Worm (Caenorhabditis elegans): Measurements from ENCODE around the gene spig-8.
"Not testable (repeated sequence)": the region's sequence is repeated elsewhere in the genome, so short reads cannot be mapped to it uniquely, and the experiment has no call there.

The spig-8 gene

DNA sequence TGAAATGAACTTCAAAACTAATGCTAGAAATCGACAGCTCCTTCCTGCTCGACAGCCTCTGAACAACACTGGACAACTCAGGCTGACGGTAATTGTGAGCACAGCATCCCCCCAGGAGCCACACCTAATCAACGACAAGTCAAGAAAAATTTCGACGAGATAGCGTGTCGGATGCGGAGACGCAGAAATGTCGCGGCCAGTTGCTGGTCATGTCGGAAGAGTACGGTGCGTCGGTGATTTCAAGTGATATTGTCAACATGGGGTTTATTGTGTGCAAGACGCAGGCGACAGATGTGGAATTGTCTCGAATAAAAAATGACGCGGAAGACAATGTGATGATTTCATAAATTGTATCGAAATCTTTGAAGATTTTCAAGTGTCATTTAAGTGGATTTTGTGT lies 18.2 kb upstream of the spig-8 start, which contains the start of gene twk-11:
twk-11 (minus strand) TSS at position 101 of the 400 bp plus-strand sequence.
- TF ChIP-seq med-1 (GFP tag; optimal IDR thresholded peaks at IDR 0.05; ENCODE audit: insufficient read depth), result no peak
- TF ChIP-seq T22C8.4 (GFP tag; IDR thresholded peaks at IDR 0.05), result no peak
- no peak for TF ChIP-seq ztf-29 (GFP tag; IDR thresholded peaks at IDR 0.05)
- TF ChIP-seq cog-1 (tag; optimal IDR thresholded peaks at IDR 0.05), result no peak
- no peak for TF ChIP-seq tab-1 (GFP tag; IDR thresholded peaks at IDR 0.05)

DNA sequence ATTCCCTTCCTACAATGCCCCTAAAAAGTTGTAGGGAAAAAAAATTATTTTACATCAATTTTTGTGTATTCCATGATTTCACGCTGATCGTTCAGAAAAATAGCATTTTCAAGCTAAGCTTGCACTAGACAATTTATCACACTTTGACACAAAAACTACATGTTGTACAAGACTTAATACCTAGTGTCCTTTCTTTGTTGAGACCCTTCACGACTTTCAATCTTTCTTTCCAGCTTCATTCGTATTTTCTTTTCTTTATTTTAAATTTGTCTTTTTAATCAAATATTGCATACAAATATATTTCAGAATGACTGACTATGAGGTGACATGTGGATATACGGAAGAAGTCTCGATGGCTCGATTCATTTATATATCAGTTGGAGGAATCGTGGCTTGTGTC lies 8.7 kb upstream of the spig-8 start, which contains the start of gene F20A1.2:
F20A1.2 (plus strand) TSS at position 301 of the 400 bp plus-strand sequence.
- TF ChIP-seq flt-1 (GFP tag; IDR thresholded peaks at IDR 0.05) (no peak), klf-2 (GFP tag; conservative IDR thresholded peaks at IDR 0.05) (no peak), ztf-23 (GFP tag; IDR thresholded peaks at IDR 0.05) (no peak), ztf-29 (GFP tag; IDR thresholded peaks at IDR 0.05) (no peak), T22C8.4 (GFP tag; IDR thresholded peaks at IDR 0.05) (no peak)

DNA sequence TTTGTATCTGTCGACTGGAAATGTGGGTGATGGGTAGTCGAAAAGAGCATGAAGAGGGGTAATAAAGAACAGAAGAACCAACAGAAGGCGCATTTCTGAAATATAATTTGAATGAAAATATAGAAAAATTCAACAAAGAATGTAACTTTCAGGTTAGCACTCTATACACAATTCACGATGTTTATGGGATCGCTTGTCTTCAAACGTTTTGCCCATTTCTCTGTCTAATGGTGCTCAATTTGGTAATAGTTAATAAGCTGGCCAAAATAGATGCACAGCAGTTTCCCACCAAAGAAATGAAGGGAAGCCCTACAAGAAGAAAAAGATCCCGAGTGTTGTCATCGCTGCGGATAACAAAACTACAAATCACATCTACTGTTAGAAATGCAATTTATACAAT lies 7.2 kb upstream of the spig-8 start, which contains the start of gene F20A1.8:
F20A1.8 (minus strand) TSS at position 101 of the 400 bp plus-strand sequence.
- TF ChIP-seq tab-1 (GFP tag; IDR thresholded peaks at IDR 0.05) (no peak), flt-1 (GFP tag; IDR thresholded peaks at IDR 0.05) (no peak), med-1 (GFP tag; optimal IDR thresholded peaks at IDR 0.05; ENCODE audit: insufficient read depth) (no peak), ztf-23 (GFP tag; IDR thresholded peaks at IDR 0.05) (no peak), T22C8.4 (GFP tag; IDR thresholded peaks at IDR 0.05) (no peak), ztf-29 (GFP tag; IDR thresholded peaks at IDR 0.05) (no peak), cog-1 (tag; optimal IDR thresholded peaks at IDR 0.05) (no peak), klf-2 (GFP tag; conservative IDR thresholded peaks at IDR 0.05) (no peak), ref-1 (GFP tag; conservative IDR thresholded peaks at IDR 0.05) (no peak)

DNA sequence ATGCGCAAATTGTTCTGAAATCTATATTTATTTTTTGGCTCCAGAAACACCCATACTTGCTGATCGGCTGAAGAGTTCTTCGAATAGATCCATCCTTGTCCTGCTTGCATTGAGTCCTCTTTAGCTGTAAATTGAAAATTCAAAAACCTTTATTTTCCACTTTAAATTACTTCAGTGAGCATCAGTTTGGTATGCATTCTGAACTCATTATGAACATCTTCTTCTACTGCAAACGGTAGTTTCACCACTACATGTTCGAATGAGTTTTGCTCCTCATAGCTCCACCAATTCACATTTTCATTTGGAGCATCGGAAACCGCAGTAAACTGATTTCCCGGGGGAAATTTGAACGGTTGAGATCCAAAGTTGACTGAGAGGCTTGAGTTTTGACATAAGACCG lies 4.5 kb upstream of the spig-8 start:
- no peak for TF ChIP-seq ztf-29 (GFP tag; IDR thresholded peaks at IDR 0.05)
- TF ChIP-seq flt-1 (GFP tag; IDR thresholded peaks at IDR 0.05), result no peak
- TF ChIP-seq cog-1 (tag; optimal IDR thresholded peaks at IDR 0.05), result no peak
- TF ChIP-seq T22C8.4 (GFP tag; IDR thresholded peaks at IDR 0.05), result no peak
- TF ChIP-seq ref-1 (GFP tag; conservative IDR thresholded peaks at IDR 0.05), result no peak
- no peak for TF ChIP-seq tab-1 (GFP tag; IDR thresholded peaks at IDR 0.05)
- no peak for TF ChIP-seq klf-2 (GFP tag; conservative IDR thresholded peaks at IDR 0.05)
- TF ChIP-seq med-1 (GFP tag; optimal IDR thresholded peaks at IDR 0.05; ENCODE audit: insufficient read depth), result no peak
- no peak for TF ChIP-seq ztf-23 (GFP tag; IDR thresholded peaks at IDR 0.05)

DNA sequence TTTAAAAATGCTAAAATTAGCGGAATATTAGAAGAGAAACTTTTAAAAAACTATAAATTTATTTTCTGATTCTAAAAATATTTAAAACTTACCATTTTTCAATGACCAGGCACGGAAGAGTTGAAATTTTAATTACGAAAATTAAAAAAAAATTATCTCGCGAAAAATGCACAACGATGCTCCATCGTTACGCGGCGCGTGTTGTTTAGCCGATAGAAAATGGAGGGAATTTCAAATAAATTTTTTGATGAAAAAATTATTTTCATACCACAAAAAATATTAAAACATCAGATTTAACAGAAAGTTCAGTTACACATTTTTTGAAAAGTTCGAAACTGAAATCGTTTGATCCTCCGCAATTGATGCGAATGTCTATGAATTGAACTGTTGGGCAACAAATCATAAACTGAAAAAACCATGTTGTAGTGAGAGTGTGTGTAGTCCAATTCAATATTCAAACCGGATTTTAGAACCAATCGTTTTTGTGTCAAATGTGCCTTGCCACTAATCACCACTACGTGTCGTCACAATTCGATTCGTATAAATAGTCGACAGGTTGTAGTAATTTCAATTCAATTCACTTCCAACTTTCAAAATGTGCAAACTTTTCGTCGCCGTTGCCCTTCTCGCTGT lies 3.4 kb upstream of the spig-8 start, which contains the start of the genes tofu-2 and spig-1:
tofu-2 (minus strand) TSS at position 116 of the 633 bp plus-strand sequence.
spig-1 (plus strand) TSS at position 583 of the 633 bp plus-strand sequence.
- TF ChIP-seq T22C8.4 (GFP tag; IDR thresholded peaks at IDR 0.05) (no peak), tab-1 (GFP tag; IDR thresholded peaks at IDR 0.05) (no peak), klf-2 (GFP tag; conservative IDR thresholded peaks at IDR 0.05) (no peak)

DNA sequence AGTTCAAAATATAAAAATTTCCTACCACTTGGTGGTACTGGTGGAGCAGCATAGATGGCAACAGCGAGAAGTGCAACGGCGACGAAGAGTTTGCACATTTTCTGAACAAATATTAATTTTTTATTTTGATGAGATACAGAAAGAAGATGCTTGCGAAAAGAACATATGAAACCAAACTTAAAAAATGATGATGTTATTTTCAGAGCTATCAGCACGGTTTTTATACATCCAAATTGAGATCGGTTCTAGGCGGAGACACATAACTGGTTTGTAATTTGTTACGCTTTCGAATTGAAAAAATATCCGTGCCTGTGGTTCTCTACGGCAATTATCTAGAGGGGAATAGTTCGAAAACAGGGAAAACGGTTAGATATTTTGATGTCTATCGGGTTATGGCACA lies 1.6 kb upstream of the spig-8 start, which contains the start of gene txt-17:
txt-17 (minus strand) TSS at position 101 of the 400 bp plus-strand sequence.
- TF ChIP-seq ztf-29 (GFP tag; IDR thresholded peaks at IDR 0.05), result no peak

DNA sequence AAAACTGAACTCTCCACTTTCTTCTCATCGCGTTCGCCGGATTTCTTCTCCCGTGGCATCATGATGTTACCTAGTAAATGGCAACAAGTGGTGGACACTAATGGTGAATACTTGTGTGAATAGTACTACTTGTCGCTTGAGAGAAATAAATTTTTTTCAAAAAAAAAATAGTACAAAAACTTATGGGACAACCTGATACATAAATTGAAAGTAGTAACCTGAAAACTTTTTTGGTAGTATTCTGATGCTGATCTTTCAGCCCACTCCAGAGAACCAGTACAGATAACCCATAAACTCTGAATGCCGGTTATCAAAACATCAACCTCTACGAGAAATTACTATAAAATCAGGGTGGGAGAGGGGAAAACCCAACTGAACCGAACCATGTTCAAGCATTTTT lies 3.1 kb downstream of the spig-8 start, which contains the start of gene Y57E12AL.2:
Y57E12AL.2 (plus strand) TSS at position 301 of the 400 bp plus-strand sequence.
- TF ChIP-seq T22C8.4, tab-1, flt-1 (GFP tag; IDR thresholded peaks at IDR 0.05): not testable (repeated sequence)

DNA sequence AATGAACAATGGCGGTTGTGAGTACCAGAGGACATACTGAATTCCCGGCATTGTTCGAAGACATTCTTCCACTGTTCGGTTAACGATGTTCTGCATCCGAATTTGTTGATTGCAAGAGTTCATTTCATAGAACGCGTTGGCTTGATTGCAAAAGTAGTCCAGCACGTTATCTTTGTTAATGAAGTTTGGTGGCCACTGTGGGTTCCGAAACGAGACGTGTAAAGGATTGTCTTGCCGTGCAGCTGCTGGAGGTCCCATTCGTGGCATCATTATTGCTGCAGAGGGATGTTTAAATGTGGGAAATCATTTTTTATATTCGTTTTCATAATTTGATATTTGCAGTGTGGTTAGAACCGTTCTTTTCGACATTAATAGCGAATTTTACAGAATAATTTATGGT lies 4.7 kb downstream of the spig-8 start, which contains the start of gene mdt-6:
mdt-6 (minus strand) TSS at position 275 of the 400 bp plus-strand sequence.
- TF ChIP-seq flt-1 (GFP tag; IDR thresholded peaks at IDR 0.05) (no peak), ref-1 (GFP tag; conservative IDR thresholded peaks at IDR 0.05) (no peak), klf-2 (GFP tag; conservative IDR thresholded peaks at IDR 0.05) (no peak), cog-1 (tag; optimal IDR thresholded peaks at IDR 0.05) (no peak), med-1 (GFP tag; optimal IDR thresholded peaks at IDR 0.05; ENCODE audit: insufficient read depth) (no peak), T22C8.4 (GFP tag; IDR thresholded peaks at IDR 0.05) (no peak), tab-1 (GFP tag; IDR thresholded peaks at IDR 0.05) (no peak), ztf-29 (GFP tag; IDR thresholded peaks at IDR 0.05) (no peak), ztf-23 (GFP tag; IDR thresholded peaks at IDR 0.05) (no peak)

DNA sequence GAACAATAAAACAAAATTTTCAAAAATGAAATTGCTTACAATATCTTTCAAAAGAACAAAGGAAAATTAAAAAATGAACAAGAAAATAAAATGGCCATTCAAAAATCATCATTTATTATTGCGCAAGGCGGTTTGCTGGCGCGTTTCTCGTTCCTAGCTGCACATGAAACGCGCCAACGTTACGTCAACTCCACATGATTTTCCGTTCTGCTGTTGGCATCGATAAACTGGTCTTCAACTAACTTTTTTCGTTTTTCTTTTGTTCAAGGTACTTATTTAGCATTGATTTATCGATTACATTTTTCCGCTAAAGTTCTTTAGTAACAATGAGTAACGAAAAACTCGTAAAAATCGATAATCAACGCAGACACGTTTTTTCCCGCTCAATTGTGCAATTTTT lies 5.7 kb downstream of the spig-8 start, which contains the start of the genes Y57E12AL.6 and Y57E12AL.1:
Y57E12AL.6 (minus strand) TSS at position 75 of the 400 bp plus-strand sequence.
Y57E12AL.1 (plus strand) TSS at position 135 of the 400 bp plus-strand sequence.
- TF ChIP-seq klf-2 (GFP tag; conservative IDR thresholded peaks at IDR 0.05), result peak; percentile 50; the same call in 1 of the 2 replicates
- TF ChIP-seq tab-1 (GFP tag; IDR thresholded peaks at IDR 0.05), result 0 out of 2 replicates have a peak, but pooled peaks have one; percentile 38
- TF ChIP-seq ref-1 (GFP tag; conservative IDR thresholded peaks at IDR 0.05), result no peak
- 0 out of 2 replicates have a peak, but pooled peaks have one; percentile 15 for TF ChIP-seq ztf-29 (GFP tag; IDR thresholded peaks at IDR 0.05)
- peak; percentile 54 for TF ChIP-seq T22C8.4 (GFP tag; IDR thresholded peaks at IDR 0.05)
- peak; percentile 43 for TF ChIP-seq cog-1 (tag; optimal IDR thresholded peaks at IDR 0.05)
- TF ChIP-seq flt-1 (GFP tag; IDR thresholded peaks at IDR 0.05), result peak; percentile 54
- peak; percentile 56 for TF ChIP-seq med-1 (GFP tag; optimal IDR thresholded peaks at IDR 0.05; ENCODE audit: insufficient read depth)
- TF ChIP-seq ztf-23 (GFP tag; IDR thresholded peaks at IDR 0.05), result peak; percentile 80

DNA sequence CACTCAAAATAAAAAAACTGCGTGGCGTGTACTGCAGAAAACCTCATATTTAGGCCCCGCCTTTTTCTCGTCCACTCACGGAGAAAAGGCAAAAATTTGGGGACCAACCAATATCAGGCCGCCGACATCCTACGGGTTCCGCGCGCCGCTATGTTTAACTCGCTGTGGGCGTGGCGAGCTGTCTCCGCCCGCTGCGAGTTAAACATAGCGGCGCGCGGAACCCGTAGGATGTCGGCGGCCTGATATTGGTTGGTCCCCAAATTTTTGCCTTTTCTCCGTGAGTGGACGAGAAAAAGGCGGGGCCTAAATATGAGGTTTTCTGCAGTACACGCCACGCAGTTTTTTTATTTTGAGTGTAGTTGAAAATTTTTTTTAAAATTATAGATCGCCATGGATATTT lies 8.1 kb downstream of the spig-8 start, which contains the start of gene tmem-258:
tmem-258 (plus strand) TSS at position 385 of the 400 bp plus-strand sequence.
- not testable (repeated sequence) for TF ChIP-seq klf-2 (GFP tag; conservative IDR thresholded peaks at IDR 0.05); flt-1 (GFP tag; IDR thresholded peaks at IDR 0.05); T22C8.4 (GFP tag; IDR thresholded peaks at IDR 0.05)

Measured in whole organism, midembryonic.